Fruit fly (Drosophila melanogaster) whole organism, pupa: ENCODE measurements around the gene promL.

Experiments
- CG10348 ChIP-seq: fragments of 200-800 bp; sonication (Bioruptor generic); IDR thresholded peaks from 2 replicates; pipeline ENCODE4 v1.3.6; 2022; ENCODE audit warnings: missing biosample characterization, missing genetic modification characterization
- CG12605 ChIP-seq: fragments of 200-800 bp; sonication (Bioruptor generic); IDR thresholded peaks from 2 replicates; pipeline ENCODE4 v1.3.6; 2022; ENCODE audit warnings: missing biosample characterization, missing genetic modification characterization
- CG13204 ChIP-seq: fragments of 200-800 bp; sonication (Bioruptor generic); optimal IDR thresholded peaks from 2 replicates; lab custom pipeline; 2018; ENCODE audit warnings: missing biosample characterization, mild to moderate bottlenecking, missing genetic modification characterization, moderate library complexity
- CG14655 ChIP-seq: fragments of 200-800 bp; sonication (Bioruptor generic); optimal IDR thresholded peaks from 3 replicates; lab custom pipeline; 2017; ENCODE audit warnings: mild to moderate bottlenecking, missing biosample characterization, missing genetic modification reagents, missing genetic modification characterization
- CG15710 ChIP-seq: fragments of 200-800 bp; sonication (Bioruptor generic); optimal IDR thresholded peaks from 2 replicates; lab custom pipeline; 2018; ENCODE audit warnings: missing biosample characterization, mild to moderate bottlenecking, missing genetic modification characterization, moderate library complexity
- CG17806 ChIP-seq: fragments of 200-800 bp; sonication (Bioruptor generic); optimal IDR thresholded peaks from 2 replicates; lab custom pipeline; 2018; ENCODE audit warnings: missing biosample characterization, mild to moderate bottlenecking, missing genetic modification characterization, moderate library complexity
- CG32121 ChIP-seq: fragments of 200-800 bp; sonication (Bioruptor generic); IDR thresholded peaks from 2 replicates; pipeline ENCODE4 v1.3.6; 2022; ENCODE audit warnings: missing biosample characterization, missing genetic modification characterization
- CG34367 ChIP-seq: fragments of 200-800 bp; sonication (Bioruptor generic); optimal IDR thresholded peaks from 2 replicates; lab custom pipeline; 2018; ENCODE audit warnings: missing biosample characterization, mild to moderate bottlenecking, missing genetic modification characterization
- CG4496 ChIP-seq: fragments of 200-800 bp; sonication (Bioruptor generic); IDR thresholded peaks from 3 replicates; pipeline ENCODE4 v1.3.6; 2022; ENCODE audit warnings: missing biosample characterization, missing genetic modification characterization
- CG8159 ChIP-seq: fragments of 200-800 bp; sonication (Bioruptor generic); optimal IDR thresholded peaks from 3 replicates; lab custom pipeline; 2018; ENCODE audit warnings: missing biosample characterization, mild to moderate bottlenecking, missing genetic modification characterization, moderate library complexity
- CG8301 ChIP-seq: fragments of 200-800 bp; sonication (Bioruptor generic); optimal IDR thresholded peaks from 2 replicates; lab custom pipeline; 2018; ENCODE audit warnings: missing biosample characterization, mild to moderate bottlenecking, missing genetic modification characterization
- CG9948 ChIP-seq: fragments of 200-800 bp; sonication (Bioruptor generic); optimal IDR thresholded peaks from 2 replicates; lab custom pipeline; 2018; ENCODE audit warnings: missing biosample characterization, mild to moderate bottlenecking, missing genetic modification characterization, moderate library complexity
- D1 ChIP-seq: fragments of 200-800 bp; sonication (Bioruptor generic); optimal IDR thresholded peaks from 2 replicates; lab custom pipeline; 2018; ENCODE audit warnings: missing biosample characterization, mild to moderate bottlenecking, missing genetic modification characterization, moderate library complexity
- EcR ChIP-seq: fragments of 200-800 bp; sonication (Bioruptor generic); optimal IDR thresholded peaks from 3 replicates; lab custom pipeline; 2019; ENCODE audit warnings: missing biosample characterization, missing genetic modification characterization, mild to moderate bottlenecking, moderate library complexity, missing genetic modification reagents
- Ets98B ChIP-seq: fragments of 200-800 bp; sonication (Bioruptor generic); IDR thresholded peaks from 2 replicates; pipeline ENCODE4 v1.3.6; 2022; ENCODE audit warnings: missing biosample characterization, missing genetic modification characterization
- Pif1A ChIP-seq: fragments of 200-800 bp; sonication (Bioruptor generic); optimal IDR thresholded peaks from 3 replicates; lab custom pipeline; 2016; ENCODE audit warnings: missing biosample characterization, missing genetic modification characterization
- Pif1B ChIP-seq: fragments of 200-800 bp; sonication (Bioruptor generic); optimal IDR thresholded peaks from 3 replicates; lab custom pipeline; 2016; ENCODE audit warnings: missing biosample characterization, missing genetic modification characterization
- Snoo ChIP-seq: fragments of 200-800 bp; sonication (Bioruptor generic); optimal IDR thresholded peaks from 3 replicates; lab custom pipeline; 2017; ENCODE audit warnings: missing biosample characterization, mild to moderate bottlenecking, missing genetic modification characterization, inconsistent platforms
- fd96Ca ChIP-seq: fragments of 200-800 bp; sonication (Bioruptor generic); IDR thresholded peaks from 3 replicates; pipeline ENCODE4 v1.3.6; 2022; ENCODE audit warnings: missing biosample characterization, missing genetic modification characterization
- gl ChIP-seq: fragments of 200-800 bp; sonication (Bioruptor generic); optimal IDR thresholded peaks from 2 replicates; lab custom pipeline; 2018; ENCODE audit warnings: missing biosample characterization, mild to moderate bottlenecking, missing genetic modification characterization
- rn ChIP-seq: fragments of 200-800 bp; sonication (Bioruptor generic); IDR thresholded peaks from 2 replicates; pipeline ENCODE4 v1.3.6; 2022; ENCODE audit warnings: missing biosample characterization, missing genetic modification characterization

promL gene

DNA sequence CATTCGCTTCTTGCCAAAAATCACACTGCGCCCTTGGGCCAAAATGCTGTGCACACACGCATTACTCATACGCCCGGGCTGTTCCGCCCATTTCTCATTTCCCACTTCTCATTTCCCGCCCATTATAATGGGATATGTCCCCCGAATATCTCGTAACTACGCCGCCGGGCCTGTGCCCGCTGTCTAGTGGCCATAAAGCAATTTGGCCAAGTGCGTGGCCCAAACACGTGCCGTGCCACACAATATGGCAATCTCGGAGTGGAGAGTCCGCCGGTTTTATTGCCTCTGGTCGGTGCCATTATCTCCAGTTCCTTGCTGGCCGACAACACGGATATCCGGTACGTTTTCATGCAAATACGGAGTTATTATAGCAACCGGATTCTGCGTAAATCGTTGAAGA, 50.6 kb downstream of the promL start:
- TF ChIP-seq CG14655 (GFP tag; lab: Kevin White, UChicago) (no peak), CG17806 (no peak), CG34367 (tag; lab: Kevin White, UChicago) (no peak), CG9948 (tag; lab: Kevin White, UChicago) (no peak), CG12605 (GFP tag; lab: Robert Waterston, UW) (no peak), D1 (tag; lab: Kevin White, UChicago) (no peak), Snoo (tag; lab: Kevin White, UChicago) (no peak), CG15710 (tag; lab: Kevin White, UChicago) (no peak), CG4496 (no peak), rn (no peak), CG8159 (tag; lab: Kevin White, UChicago) (no peak), CG10348 (GFP tag; lab: Robert Waterston, UW) (no peak), CG8301 (tag; lab: Kevin White, UChicago) (no peak), CG13204 (no peak), gl (tag; lab: Kevin White, UChicago) (no peak)

DNA sequence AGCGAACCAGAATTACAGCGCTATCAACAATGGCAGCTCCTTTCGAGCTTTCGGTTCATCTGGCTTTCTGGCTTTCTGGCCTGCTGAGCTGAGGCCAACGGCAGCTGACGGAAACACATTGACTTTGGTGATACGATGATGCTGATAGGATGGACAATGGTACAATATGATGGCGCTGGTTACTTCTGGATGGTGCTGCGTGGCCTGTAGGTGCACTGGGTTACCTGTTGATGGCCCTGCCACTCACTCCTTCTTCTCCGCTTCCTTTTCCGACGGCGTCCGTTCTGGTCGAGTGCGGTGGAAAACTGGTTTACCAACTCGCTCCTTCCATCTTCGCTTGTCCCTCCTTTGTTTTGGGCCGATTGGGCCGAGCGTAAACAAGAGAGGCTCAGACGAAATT, 52.7 kb downstream of the promL start:
- TF ChIP-seq CG12605 (GFP tag; lab: Robert Waterston, UW) (no peak), EcR (GFP tag; lab: Kevin White, UChicago) (peak; percentile 84)

DNA sequence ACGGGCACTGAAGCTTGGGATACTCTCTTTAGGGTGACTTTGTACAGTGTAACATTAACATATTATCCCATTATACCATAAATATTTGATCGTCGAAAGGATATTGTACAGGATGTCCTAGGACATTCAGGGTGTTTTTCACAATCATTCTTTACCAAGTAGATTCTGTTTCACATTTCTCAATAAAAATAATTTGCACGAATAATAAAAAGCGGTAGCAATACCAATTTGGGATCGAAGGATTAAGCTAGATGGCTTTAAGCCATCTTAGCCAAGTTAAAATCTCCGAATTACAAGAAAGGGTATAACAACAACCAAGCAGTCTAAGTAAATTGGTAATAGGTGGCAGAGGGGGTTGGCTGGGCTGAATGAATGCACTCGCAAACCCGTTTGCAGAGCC, 53.1 kb downstream of the promL start:
- TF ChIP-seq Snoo (tag; lab: Kevin White, UChicago) (peak; percentile 51), CG8159 (tag; lab: Kevin White, UChicago) (peak; percentile 62), CG14655 (GFP tag; lab: Kevin White, UChicago) (peak; percentile 78), CG10348 (GFP tag; lab: Robert Waterston, UW) (no peak), Pif1B (GFP tag; lab: Kevin White, UChicago) (peak; percentile 51), CG15710 (tag; lab: Kevin White, UChicago) (peak; percentile 29), CG9948 (tag; lab: Kevin White, UChicago) (peak; percentile 65), CG8301 (tag; lab: Kevin White, UChicago) (peak; percentile 58), CG17806 (peak; percentile 50), rn (no peak), Pif1A (GFP tag; lab: Kevin White, UChicago) (peak; percentile 43)

DNA sequence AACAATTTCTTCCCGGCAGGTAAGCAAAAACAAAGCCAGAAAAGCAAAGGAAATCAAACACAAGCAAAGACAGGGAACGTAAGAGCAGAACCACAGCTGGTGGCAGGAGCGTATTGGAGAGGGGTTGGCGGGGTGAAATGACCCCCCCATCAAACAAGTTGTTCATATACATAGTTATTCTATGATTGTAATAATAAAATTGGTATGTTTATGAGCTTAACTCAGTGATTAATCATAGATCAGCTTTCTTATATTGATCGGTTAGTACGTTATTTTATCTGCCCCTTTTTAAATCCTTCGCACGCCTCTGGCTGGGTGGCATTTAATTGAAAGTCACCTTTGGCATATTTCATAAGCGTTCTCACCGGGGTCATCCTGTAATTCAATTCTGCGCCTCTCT, 54.1 kb downstream of the promL start:
- TF ChIP-seq EcR (GFP tag; lab: Kevin White, UChicago) (peak; percentile 37), CG14655 (GFP tag; lab: Kevin White, UChicago) (peak; percentile 50), rn (no peak), D1 (tag; lab: Kevin White, UChicago) (no peak), CG13204 (no peak), CG12605 (GFP tag; lab: Robert Waterston, UW) (no peak), CG32121 (GFP tag; lab: Robert Waterston, UW) (no peak), CG8159 (tag; lab: Kevin White, UChicago) (peak; percentile 68), fd96Ca (GFP tag; lab: Robert Waterston, UW) (no peak), CG8301 (tag; lab: Kevin White, UChicago) (peak; percentile 47), CG17806 (peak; percentile 53), CG34367 (tag; lab: Kevin White, UChicago) (no peak), CG15710 (tag; lab: Kevin White, UChicago) (peak; percentile 59), Pif1A (GFP tag; lab: Kevin White, UChicago) (peak; percentile 39), Snoo (tag; lab: Kevin White, UChicago) (peak; percentile 4), CG10348 (GFP tag; lab: Robert Waterston, UW) (no peak), gl (tag; lab: Kevin White, UChicago) (no peak), CG4496 (no peak), CG9948 (tag; lab: Kevin White, UChicago) (peak; percentile 55), Pif1B (GFP tag; lab: Kevin White, UChicago) (peak; percentile 6), Ets98B (GFP tag; lab: Robert Waterston, UW) (no peak)
- TF ChIP-seq, all 21 proteins: peak for 10

DNA sequence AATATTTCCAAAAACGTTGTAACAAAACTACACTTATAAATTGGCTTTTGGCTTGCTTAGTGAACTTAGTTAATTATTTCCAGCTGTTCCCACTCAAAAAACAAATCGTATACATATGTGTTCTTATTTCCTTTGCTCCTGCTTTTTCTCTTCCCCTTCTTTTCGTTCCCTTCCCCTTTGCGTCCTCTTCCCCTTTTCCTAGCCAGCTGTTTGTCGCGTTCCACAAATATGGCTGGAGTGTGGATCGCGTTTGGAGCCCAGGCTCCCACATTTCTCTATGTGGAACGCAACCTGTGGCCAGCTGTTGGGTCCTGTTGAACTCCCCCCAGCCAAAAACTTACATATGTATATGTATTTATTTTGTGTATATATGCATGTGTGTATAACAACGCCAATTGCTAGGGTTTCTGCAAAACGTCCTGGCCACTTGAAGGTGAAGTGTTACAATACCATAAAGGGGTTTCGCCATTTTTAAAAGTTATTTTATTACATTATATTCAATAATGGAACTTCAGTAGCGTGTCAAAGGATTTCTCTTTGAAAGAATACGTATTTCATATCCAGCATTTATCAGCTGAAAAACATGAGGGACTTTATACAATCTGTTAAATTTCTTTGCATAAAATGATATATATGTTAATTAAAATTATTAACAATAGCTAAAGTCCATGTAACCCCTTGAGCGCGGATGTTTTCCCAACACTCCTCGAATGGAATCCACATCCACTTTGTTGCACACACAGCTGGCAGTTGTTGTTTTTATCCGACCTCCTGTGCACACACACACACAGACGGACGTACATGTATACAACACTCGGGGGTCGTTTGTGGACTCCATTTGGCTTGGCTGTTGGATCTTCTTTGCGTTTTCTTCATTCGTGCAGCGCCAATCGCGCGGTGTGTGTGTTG, 55.6 kb downstream of the promL start:
- TF ChIP-seq D1 (tag; lab: Kevin White, UChicago) (peak; percentile 61), EcR (GFP tag; lab: Kevin White, UChicago) (no peak), CG15710 (tag; lab: Kevin White, UChicago) (peak; percentile 19), gl (tag; lab: Kevin White, UChicago) (no peak), rn (no peak), CG8159 (tag; lab: Kevin White, UChicago) (peak; percentile 51), CG14655 (GFP tag; lab: Kevin White, UChicago) (peak; percentile 48), CG4496 (no peak), Pif1A (GFP tag; lab: Kevin White, UChicago) (peak; percentile 48), CG9948 (tag; lab: Kevin White, UChicago) (peak; percentile 69), CG13204 (peak; percentile 19), fd96Ca (GFP tag; lab: Robert Waterston, UW) (no peak; the same call in 2 of the 3 replicates), CG17806 (peak; percentile 58), CG34367 (tag; lab: Kevin White, UChicago) (peak; percentile 16), CG8301 (tag; lab: Kevin White, UChicago) (peak; percentile 14), Pif1B (GFP tag; lab: Kevin White, UChicago) (peak; percentile 25), CG12605 (GFP tag; lab: Robert Waterston, UW) (0 out of 2 replicates have a peak, but pooled peaks have one; percentile 27)
